Worm (Caenorhabditis elegans) whole organism, L2 larva: ENCODE data around the gene math-4.
A peak's percentile ranks its signal among the peaks of the same experiment; 100 is the strongest.

Experiments used
- C34F6.9 ChIP-seq: fragments of 150-350 bp; optimal IDR thresholded peaks from 2 replicates; lab custom pipeline; 2014; ENCODE audit warnings: missing biosample characterization, missing genetic modification characterization
- F13H6.1 ChIP-seq: sonication (generic microtip); optimal IDR thresholded peaks from 2 replicates; lab custom pipeline; 2016; ENCODE audit warnings: missing genetic modification characterization, missing compliant biosample characterization
- R02D3.7 ChIP-seq: fragments of 150-350 bp; optimal IDR thresholded peaks from 2 replicates; lab custom pipeline; 2014; ENCODE audit warnings: missing biosample characterization, missing genetic modification characterization
- ZK546.5 ChIP-seq: sonication (generic microtip); optimal IDR thresholded peaks from 2 replicates; lab custom pipeline; 2017; ENCODE audit warnings: missing biosample characterization, missing genetic modification characterization
- aly-2 ChIP-seq: fragments of 150-350 bp; optimal IDR thresholded peaks from 2 replicates; lab custom pipeline; 2014; ENCODE audit warnings: missing biosample characterization, missing genetic modification characterization
- ama-1 ChIP-seq: fragments of 150-350 bp; optimal IDR thresholded peaks from 2 replicates; lab custom pipeline; 2018; ENCODE audit warnings: inconsistent platforms
- blmp-1 ChIP-seq: sonication (generic microtip); optimal IDR thresholded peaks from 2 replicates; lab custom pipeline; 2017; ENCODE audit warnings: missing genetic modification characterization, mild to moderate bottlenecking, missing compliant biosample characterization, antibody characterized with exemption, moderate library complexity; ENCODE audit not compliant: insufficient read depth
- ceh-82 ChIP-seq: fragments of 150-350 bp; optimal IDR thresholded peaks from 2 replicates; lab custom pipeline; 2014; ENCODE audit warnings: missing biosample characterization, missing genetic modification characterization
- egl-27 ChIP-seq: sonication (generic microtip); optimal IDR thresholded peaks from 3 replicates; lab custom pipeline; 2017; ENCODE audit warnings: missing biosample characterization, missing genetic modification reagents, missing genetic modification characterization
- elt-1 ChIP-seq: fragments of 150-350 bp; optimal IDR thresholded peaks from 2 replicates; lab custom pipeline; 2014; ENCODE audit warnings: missing biosample characterization, missing genetic modification characterization
- fos-1 ChIP-seq: fragments of 150-350 bp; optimal IDR thresholded peaks from 2 replicates; lab custom pipeline; 2014; ENCODE audit warnings: missing biosample characterization, missing genetic modification characterization
- lin-13 ChIP-seq: fragments of 150-350 bp; optimal IDR thresholded peaks from 2 replicates; lab custom pipeline; 2014; ENCODE audit warnings: missing biosample characterization, missing genetic modification reagents, missing genetic modification characterization
- lsy-2 ChIP-seq, 2 experiments: fragments of 150-350 bp in 1 of 2; sonication (generic microtip) in 1 of 2; optimal IDR thresholded peaks; 2 replicates each; lab custom pipeline; 2014 to 2017; ENCODE audit warnings: missing biosample characterization in 2 of 2, missing genetic modification characterization in 2 of 2
- mab-5 ChIP-seq: fragments of 150-350 bp; optimal IDR thresholded peaks from 2 replicates; lab custom pipeline; 2014; ENCODE audit warnings: missing biosample characterization, missing genetic modification characterization
- mbf-1 ChIP-seq: sonication (generic microtip); optimal IDR thresholded peaks from 2 replicates; lab custom pipeline; 2017; ENCODE audit warnings: missing biosample characterization, missing genetic modification characterization
- mdl-1 ChIP-seq, 2 experiments: fragments of 150-350 bp in 1 of 2; sonication (generic microtip) in 1 of 2; optimal IDR thresholded peaks; 2 replicates each; lab custom pipeline; 2017; ENCODE audit warnings: missing biosample characterization in 2 of 2, missing genetic modification characterization in 2 of 2
- nhr-10 ChIP-seq: sonication (generic microtip); optimal IDR thresholded peaks from 2 replicates; lab custom pipeline; 2017; ENCODE audit warnings: missing biosample characterization, missing genetic modification characterization
- nhr-11 ChIP-seq: fragments of 150-350 bp; optimal IDR thresholded peaks from 2 replicates; lab custom pipeline; 2014; ENCODE audit warnings: missing biosample characterization, missing genetic modification characterization
- nhr-12 ChIP-seq: fragments of 150-350 bp; optimal IDR thresholded peaks from 2 replicates; lab custom pipeline; 2014; ENCODE audit warnings: missing biosample characterization, missing genetic modification characterization
- nhr-129 ChIP-seq: fragments of 150-350 bp; optimal IDR thresholded peaks from 2 replicates; lab custom pipeline; 2014; ENCODE audit warnings: missing biosample characterization, missing genetic modification characterization
- nhr-21 ChIP-seq: fragments of 150-350 bp; optimal IDR thresholded peaks from 2 replicates; lab custom pipeline; 2014; ENCODE audit warnings: missing biosample characterization, missing genetic modification characterization
- nhr-23 ChIP-seq: fragments of 150-350 bp; optimal IDR thresholded peaks from 2 replicates; lab custom pipeline; 2014; ENCODE audit warnings: missing biosample characterization, missing genetic modification reagents, missing genetic modification characterization
- nhr-237 ChIP-seq: fragments of 150-350 bp; optimal IDR thresholded peaks from 2 replicates; lab custom pipeline; 2014; ENCODE audit warnings: missing biosample characterization, missing genetic modification characterization
- nhr-6 ChIP-seq: fragments of 150-350 bp; optimal IDR thresholded peaks from 2 replicates; lab custom pipeline; 2014; ENCODE audit warnings: missing biosample characterization, missing genetic modification characterization
- peb-1 ChIP-seq: fragments of 150-350 bp; optimal IDR thresholded peaks from 2 replicates; lab custom pipeline; 2014; ENCODE audit warnings: missing biosample characterization, missing genetic modification characterization
- sem-4 ChIP-seq: fragments of 150-350 bp; optimal IDR thresholded peaks from 2 replicates; lab custom pipeline; 2014; ENCODE audit warnings: missing biosample characterization, missing genetic modification reagents, missing genetic modification characterization
- unc-39 ChIP-seq: fragments of 150-350 bp; optimal IDR thresholded peaks from 2 replicates; lab custom pipeline; 2014; ENCODE audit warnings: missing biosample characterization, missing genetic modification characterization
- unc-55 ChIP-seq: fragments of 150-350 bp; sonication (generic microtip); optimal IDR thresholded peaks from 3 replicates; lab custom pipeline; 2014; ENCODE audit warnings: missing biosample characterization, missing genetic modification reagents, missing genetic modification characterization
- unc-62 ChIP-seq: fragments of 150-350 bp; optimal IDR thresholded peaks from 2 replicates; lab custom pipeline; 2014; ENCODE audit warnings: missing biosample characterization, missing genetic modification reagents, missing genetic modification characterization
- ztf-11 ChIP-seq: sonication (generic microtip); optimal IDR thresholded peaks from 2 replicates; lab custom pipeline; 2017; ENCODE audit warnings: missing biosample characterization, missing genetic modification characterization

Gene math-4

ce11 chrII:1741248-1741647 is 41.1 kb downstream of the math-4 start, which contains the start of gene K07G6.1:
K07G6.1 (plus strand) TSS chrII:1741548.
- TF ChIP-seq ceh-82 (tag; lab: Kevin White, UChicago) (no peak), unc-62 (GFP tag; lab: Kevin White, UChicago) (no peak), elt-1 (no peak)

- TF ChIP-seq mab-5 (tag; lab: Kevin White, UChicago) = no peak
- TF ChIP-seq nhr-12 (tag; lab: Kevin White, UChicago) = no peak
- no peak for TF ChIP-seq lin-13 (GFP tag; lab: Kevin White, UChicago)
- TF ChIP-seq lsy-2 (tag; optimal IDR thresholded peaks at IDR 0.05; lab: Kevin White, UChicago) = no peak
- no peak for TF ChIP-seq nhr-6 (tag; lab: Kevin White, UChicago)
- TF ChIP-seq unc-55 (GFP tag; lab: Kevin White, UChicago) = no peak
These were observed 43.5 kb downstream of the math-4 start, which contains the start of the genes irld-9 and irld-33 for ce11 chrII:1738844-1739243. irld-9 (minus strand) TSS chrII:1738944. irld-33 (plus strand) TSS chrII:1739052.

ce11 chrII:1736353-1736752 is 46.0 kb downstream of the math-4 start, which contains the start of gene ceh-83:
ceh-83 (minus strand) TSS chrII:1736533.
- TF ChIP-seq ZK546.5 (tag; lab: Kevin White, UChicago) (no peak), fos-1 (tag; lab: Kevin White, UChicago) (peak; percentile 49), unc-39 (no peak), aly-2 (tag; lab: Kevin White, UChicago) (no peak), nhr-237 (tag; lab: Kevin White, UChicago) (no peak), lin-13 (GFP tag; lab: Kevin White, UChicago) (no peak), ama-1 (no peak), sem-4 (tag; lab: Kevin White, UChicago) (no peak)

ce11 chrII:1735145-1735544 is 47.2 kb downstream of the math-4 start:
- TF ChIP-seq C34F6.9 (no peak), fos-1 (tag; lab: Kevin White, UChicago) (no peak), lin-13 (GFP tag; lab: Kevin White, UChicago) (no peak), unc-62 (GFP tag; lab: Kevin White, UChicago) (no peak), unc-39 (no peak), nhr-12 (tag; lab: Kevin White, UChicago) (no peak), unc-55 (GFP tag; lab: Kevin White, UChicago) (no peak), mdl-1 (tag; optimal IDR thresholded peaks at IDR 0.05; lab: Kevin White, UChicago) (no peak), nhr-21 (tag; lab: Kevin White, UChicago) (no peak), ztf-11 (tag; lab: Kevin White, UChicago) (no peak), ZK546.5 (tag; lab: Kevin White, UChicago) (no peak), R02D3.7 (tag; lab: Kevin White, UChicago) (no peak), nhr-129 (tag; lab: Kevin White, UChicago) (no peak), mab-5 (tag; lab: Kevin White, UChicago) (no peak), ama-1 (no peak), peb-1 (tag; lab: Kevin White, UChicago) (no peak), nhr-23 (tag; lab: Kevin White, UChicago) (no peak), nhr-237 (tag; lab: Kevin White, UChicago) (no peak)

- TF ChIP-seq ZK546.5 (tag; lab: Kevin White, UChicago) (no peak), nhr-10 (tag; lab: Kevin White, UChicago) (no peak), ceh-82 (tag; lab: Kevin White, UChicago) (no peak), lsy-2 (tag; optimal IDR thresholded peaks at IDR 0.05; lab: Kevin White, UChicago) (no peak)
These were observed 50.4 kb downstream of the math-4 start, which contains the start of gene ceh-82 for ce11 chrII:1731932-1732331. ceh-82 (plus strand) TSS chrII:1732232.

- TF ChIP-seq blmp-1 (tag; lab: Kevin White, UChicago) (no peak), fos-1 (tag; lab: Kevin White, UChicago) (no peak), mdl-1 (tag; optimal IDR thresholded peaks at IDR 0.05; lab: Kevin White, UChicago) (no peak), egl-27 (tag; lab: Kevin White, UChicago) (no peak), F13H6.1 (no peak), nhr-11 (tag; lab: Kevin White, UChicago) (no peak), nhr-237 (tag; lab: Kevin White, UChicago) (no peak), mbf-1 (tag; lab: Kevin White, UChicago) (no peak)
- TF ChIP-seq, all 48 proteins: peak for 0
These were observed 52.3 kb downstream of the math-4 start, which contains the start of gene ceh-81 for ce11 chrII:1730103-1730502. ceh-81 (plus strand) TSS chrII:1730403.
